Fruit fly (Drosophila melanogaster): ENCODE measurements around the gene Ir64a.

DNA sequence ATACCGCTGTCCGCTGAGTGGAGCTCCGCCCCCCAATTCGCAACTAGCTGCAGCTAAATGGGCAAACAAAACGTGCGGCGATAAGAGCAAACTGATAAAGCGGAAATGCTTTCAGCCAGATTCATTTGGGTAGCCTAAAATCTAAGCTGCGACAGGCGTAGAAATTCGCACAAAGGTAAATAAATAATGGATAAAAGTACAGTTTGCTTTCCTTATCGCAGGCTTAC is 26.9 kb downstream of the Ir64a start, which contains the start of gene lama:
- no peak for TF ChIP-seq ey (GFP tag; optimal IDR thresholded peaks at IDR 0.05)
- no peak for TF ChIP-seq br (GFP tag; optimal IDR thresholded peaks at IDR 0.05)
- TF ChIP-seq tai (GFP tag; optimal IDR thresholded peaks at IDR 0.05), result no peak
- TF ChIP-seq HLH106 (tag; optimal IDR thresholded peaks at IDR 0.05), result no peak
- no peak for TF ChIP-seq Myc (optimal IDR thresholded peaks at IDR 0.05)
- TF ChIP-seq psq (GFP tag; optimal IDR thresholded peaks at IDR 0.05), result no peak
- no peak for TF ChIP-seq fru (GFP tag; optimal IDR thresholded peaks at IDR 0.05)
- TF ChIP-seq Jra (GFP tag; optimal IDR thresholded peaks at IDR 0.05), result no peak

Measured in whole organism, wandering third instar larva.